Worm (Caenorhabditis elegans): ENCODE results near the gene fbxa-190.

DNA sequence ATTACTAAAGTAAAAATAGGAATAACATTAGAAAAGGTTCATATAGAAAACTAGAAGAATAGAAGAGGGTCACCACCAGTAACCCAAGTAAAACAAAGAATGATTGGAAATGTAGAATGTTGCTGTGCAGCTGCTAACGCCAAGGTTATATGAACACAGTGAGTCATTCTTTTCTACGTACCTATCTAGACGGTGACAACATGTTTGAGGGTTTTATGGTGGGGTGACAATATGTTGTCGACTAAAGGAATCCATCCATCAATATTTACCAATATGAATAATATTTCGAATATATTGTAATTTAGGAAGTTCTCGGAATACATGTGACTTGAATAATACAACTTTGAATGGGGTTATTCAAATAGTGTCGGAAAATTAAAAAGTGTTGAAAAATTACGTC, 29.4 kb downstream of the fbxa-190 start, which contains the start of gene ZK402.5:
- no peak for TF ChIP-seq ceh-36 (tag; optimal IDR thresholded peaks at IDR 0.05)
- no peak for TF ChIP-seq F13C5.2 (tag; optimal IDR thresholded peaks at IDR 0.05)
- no peak for TF ChIP-seq hmg-4 (GFP tag; optimal IDR thresholded peaks at IDR 0.05)
- no peak for TF ChIP-seq tra-4 (tag; optimal IDR thresholded peaks at IDR 0.05)
- TF ChIP-seq ama-1 (optimal IDR thresholded peaks at IDR 0.05) = no peak
- no peak for TF ChIP-seq hnd-1 (tag; optimal IDR thresholded peaks at IDR 0.05)
- no peak for TF ChIP-seq flt-1 (GFP tag; IDR thresholded peaks at IDR 0.05)
- TF ChIP-seq aly-1 (tag; optimal IDR thresholded peaks at IDR 0.05) = no peak
- no peak for TF ChIP-seq tbx-37 (GFP tag; conservative IDR thresholded peaks at IDR 0.05)
- no peak for TF ChIP-seq sea-1 (GFP tag; conservative IDR thresholded peaks at IDR 0.05)
- TF ChIP-seq tbx-11 (GFP tag; IDR thresholded peaks at IDR 0.05) = no peak
- TF ChIP-seq hmbx-1 (tag; optimal IDR thresholded peaks at IDR 0.05) = no peak

Measured in whole organism, early embryonic.